Worm (Caenorhabditis elegans): ENCODE data around the gene M01E10.3.

Gene M01E10.3

DNA sequence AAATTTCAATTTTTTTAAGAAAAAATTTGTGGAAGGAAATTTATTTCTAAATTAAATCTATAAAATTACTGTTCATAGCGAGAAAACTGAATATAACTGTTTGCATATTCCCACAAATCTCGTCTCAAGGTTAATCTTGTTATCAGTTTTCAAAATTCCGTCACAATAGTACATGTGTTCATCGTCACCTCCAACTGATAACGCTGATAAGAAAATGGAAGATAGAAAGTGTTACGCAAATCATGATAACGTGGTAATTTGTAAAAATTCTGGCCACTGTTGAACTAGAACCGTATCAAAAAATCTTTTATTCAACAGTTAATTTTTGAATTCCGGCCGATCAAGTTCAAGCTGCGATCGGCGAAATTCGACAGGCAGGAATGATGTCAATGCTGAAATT is 551 bp downstream of the M01E10.3 start:
- TF ChIP-seq unc-62 (GFP tag; optimal IDR thresholded peaks at IDR 0.05) = no peak

DNA sequence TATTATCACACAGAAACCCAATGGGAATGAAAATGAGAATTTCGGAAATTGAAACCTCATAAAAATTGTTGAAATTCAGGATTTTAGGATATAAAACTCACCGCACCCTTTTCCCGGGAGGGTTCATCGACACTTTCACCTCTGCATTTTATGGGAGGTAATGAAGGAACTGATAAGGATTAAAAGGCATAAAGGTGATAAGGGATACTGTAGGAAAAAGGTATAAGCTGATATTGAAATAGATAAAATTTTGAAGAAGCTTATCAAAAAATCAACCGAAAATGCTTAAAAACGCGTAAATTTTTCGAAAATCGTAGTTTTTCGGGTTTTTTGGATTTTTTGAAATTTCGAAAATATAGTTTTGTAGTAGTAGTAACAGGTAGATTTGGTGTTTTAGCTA is 3.5 kb downstream of the M01E10.3 start:
- TF ChIP-seq unc-62 (GFP tag; optimal IDR thresholded peaks at IDR 0.05) = no peak

DNA sequence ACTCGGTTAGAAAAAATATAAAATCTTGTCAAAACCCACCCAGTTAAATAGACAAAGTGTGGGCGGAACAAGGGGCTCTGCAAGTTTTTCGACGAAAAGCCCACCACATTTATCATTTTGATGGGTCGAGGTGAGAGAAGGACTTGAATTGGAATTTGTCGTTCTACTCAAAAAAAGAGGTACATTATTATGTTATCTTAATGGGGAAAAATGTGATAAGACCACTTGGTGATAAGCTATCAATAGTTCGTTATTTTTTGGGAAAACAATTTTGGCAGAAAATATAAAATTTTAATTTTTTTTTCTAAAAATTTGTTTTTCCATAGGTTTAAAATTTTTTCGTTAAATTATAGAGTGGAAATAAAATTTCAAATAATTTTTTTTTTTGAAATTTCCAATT is 4.2 kb downstream of the M01E10.3 start:
- no peak for TF ChIP-seq unc-62 (GFP tag; optimal IDR thresholded peaks at IDR 0.05)

- TF ChIP-seq unc-62 (GFP tag; optimal IDR thresholded peaks at IDR 0.05) = no peak
Observed at ce11 chrIII:2047907-2048306, 6.1 kb downstream of the M01E10.3 start, which contains the start of gene dpy-1. TSS of gene dpy-1 (minus strand) at chrIII:2048007.

DNA sequence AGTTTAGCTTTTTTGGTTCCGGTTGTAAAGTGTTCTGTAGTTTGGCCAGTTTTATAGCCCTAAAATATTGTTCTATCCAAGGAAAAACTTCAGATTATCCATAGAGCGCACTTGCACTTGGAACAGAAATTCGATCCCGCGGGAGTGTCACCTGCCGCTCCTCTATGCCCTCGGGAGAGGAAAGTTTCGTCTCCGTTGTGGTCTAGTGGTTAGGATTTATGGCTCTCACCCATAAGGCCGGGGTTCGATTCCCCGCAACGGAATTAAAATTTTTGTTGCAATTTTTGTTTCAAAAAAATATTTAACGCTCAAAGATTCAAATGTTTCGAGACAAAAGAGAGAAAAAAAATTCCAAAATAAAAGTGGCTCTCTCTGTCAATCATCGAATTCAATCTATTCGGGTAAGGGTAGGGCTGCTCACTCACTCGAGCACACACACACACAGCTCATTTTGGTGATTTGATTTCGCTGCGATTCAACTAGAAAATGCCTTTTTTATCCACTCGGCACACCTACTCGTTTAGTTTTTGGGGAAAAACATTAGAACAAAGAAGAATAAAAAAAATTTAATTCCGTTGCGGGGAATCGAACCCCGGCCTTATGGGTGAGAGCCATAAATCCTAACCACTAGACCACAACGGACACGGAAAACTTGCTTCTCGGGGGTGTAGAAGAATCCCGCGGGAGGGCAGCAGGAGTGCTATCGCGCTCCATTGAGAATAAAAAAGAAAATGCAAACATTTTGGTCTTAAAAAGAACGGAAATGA is 21.5 kb downstream of the M01E10.3 start:
- TF ChIP-seq unc-62 (GFP tag; optimal IDR thresholded peaks at IDR 0.05) = no peak

ce11 chrIII:2031746-2032145 is 22.2 kb downstream of the M01E10.3 start:
- no peak for TF ChIP-seq unc-62 (GFP tag; optimal IDR thresholded peaks at IDR 0.05)

DNA sequence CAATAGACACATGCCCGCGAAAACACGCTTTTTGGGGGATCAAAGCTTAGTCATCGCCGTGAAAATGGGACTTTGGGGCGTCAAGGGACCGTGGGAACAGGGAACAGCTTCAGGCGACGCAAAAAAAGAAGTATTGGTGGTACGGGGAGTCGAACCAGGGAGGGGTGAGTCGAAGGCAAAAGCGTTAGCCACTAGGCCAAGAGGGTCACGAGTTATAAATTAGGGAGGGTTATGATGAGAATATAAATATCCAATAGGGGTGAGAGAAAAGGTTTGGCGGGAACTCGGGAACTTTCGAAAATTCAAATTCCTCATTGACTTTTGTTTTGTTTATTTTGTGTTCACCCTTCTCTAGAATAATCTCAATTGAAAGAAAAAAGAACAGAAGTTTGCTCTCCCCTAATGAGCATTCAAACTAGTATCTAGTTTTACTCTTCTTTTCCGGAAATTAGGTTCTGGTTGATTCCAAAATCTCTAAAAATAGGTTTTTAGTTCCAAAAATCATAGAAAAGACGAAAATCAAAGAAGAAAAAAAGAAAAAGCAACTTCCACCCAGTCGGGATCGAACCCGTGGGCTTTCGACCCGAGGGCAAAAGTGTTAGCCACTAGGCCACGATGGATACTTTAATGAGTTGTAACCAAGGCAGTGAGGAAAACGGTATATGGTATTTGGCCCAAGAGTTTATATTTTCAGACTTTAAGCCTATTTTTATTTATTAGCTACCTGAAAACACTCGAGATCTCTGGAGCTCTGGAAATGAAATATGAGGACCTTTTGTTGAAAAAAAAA is 23.0 kb downstream of the M01E10.3 start:
- TF ChIP-seq unc-62 (GFP tag; optimal IDR thresholded peaks at IDR 0.05) = no peak

ce11 chrIII:2027517-2027916 is 26.5 kb downstream of the M01E10.3 start:
- TF ChIP-seq unc-62 (GFP tag; optimal IDR thresholded peaks at IDR 0.05) = no peak

DNA sequence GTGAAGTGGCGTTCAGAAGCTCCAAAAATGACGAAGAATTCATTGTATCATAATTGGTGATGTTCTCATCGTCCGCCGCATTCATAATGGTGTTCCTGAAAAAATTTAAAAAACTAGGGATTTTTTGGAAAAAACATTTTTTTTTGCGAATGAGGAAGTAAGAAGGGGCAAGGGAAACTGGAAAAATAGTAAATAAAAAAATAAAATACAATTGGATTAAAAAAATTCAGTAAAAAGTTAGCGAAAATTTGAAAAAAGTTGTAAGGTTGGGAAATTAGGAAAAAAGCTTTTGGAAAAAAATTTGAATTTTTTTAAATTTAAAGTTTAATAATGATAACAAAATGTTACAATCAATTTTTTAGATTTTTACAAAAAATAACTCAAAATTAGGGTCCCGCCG is 32.5 kb downstream of the M01E10.3 start, which contains the start of gene ckr-2:
Gene ckr-2, minus strand, starts transcription at position 101 of the 400 bp plus-strand sequence.
- no peak for TF ChIP-seq unc-62 (GFP tag; optimal IDR thresholded peaks at IDR 0.05)

DNA sequence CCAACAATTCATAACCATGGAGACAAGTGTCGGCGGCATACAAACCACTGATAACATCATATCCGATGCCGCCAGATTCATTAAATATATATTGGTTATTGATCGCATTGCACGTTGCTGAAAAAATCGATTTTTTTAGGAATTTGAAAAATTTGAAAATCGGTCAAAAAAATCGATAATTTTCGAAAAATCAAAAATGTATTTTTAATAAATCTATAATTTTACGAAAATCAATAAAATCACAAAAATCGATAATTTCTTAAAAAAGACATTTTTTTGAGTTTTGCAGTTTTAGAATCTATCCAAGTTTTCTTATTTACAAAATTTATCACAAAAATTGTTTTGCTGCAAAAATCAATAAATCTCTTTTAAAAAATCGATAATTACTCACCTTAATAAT is 38.5 kb downstream of the M01E10.3 start:
- TF ChIP-seq unc-62 (GFP tag; optimal IDR thresholded peaks at IDR 0.05) = no peak

DNA sequence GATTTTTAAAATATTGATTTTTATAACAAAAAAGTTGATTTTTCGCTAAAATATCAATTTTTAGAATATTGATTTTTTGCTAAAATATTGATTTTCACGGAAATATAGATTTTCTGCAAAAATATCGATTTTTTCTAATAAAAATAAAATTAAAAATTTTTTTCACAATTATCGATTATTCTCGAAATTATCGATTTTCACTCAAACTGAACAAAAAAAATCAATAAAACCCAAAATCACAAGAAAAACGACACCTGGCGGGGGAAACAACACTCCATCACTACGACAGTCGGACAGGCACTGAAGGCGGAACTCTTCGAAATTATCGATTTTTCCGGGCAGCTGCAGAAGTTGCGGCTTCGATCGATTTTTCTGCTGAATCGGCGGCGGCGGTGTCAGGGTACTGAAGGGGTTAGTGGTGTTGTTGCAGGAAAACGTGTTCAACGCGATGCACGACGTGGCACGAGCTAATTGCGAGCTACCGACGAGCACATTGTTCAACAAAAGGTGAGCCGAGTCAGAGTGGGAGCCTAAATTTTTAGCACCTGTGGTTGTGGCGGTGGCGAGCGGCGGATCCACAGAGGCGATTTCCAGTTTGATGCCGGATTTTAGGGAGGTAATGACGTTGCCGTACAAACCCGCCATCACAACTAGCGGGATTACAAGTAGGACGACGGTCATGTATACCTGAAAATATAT is 40.7 kb downstream of the M01E10.3 start:
- no peak for TF ChIP-seq unc-62 (GFP tag; optimal IDR thresholded peaks at IDR 0.05)

DNA sequence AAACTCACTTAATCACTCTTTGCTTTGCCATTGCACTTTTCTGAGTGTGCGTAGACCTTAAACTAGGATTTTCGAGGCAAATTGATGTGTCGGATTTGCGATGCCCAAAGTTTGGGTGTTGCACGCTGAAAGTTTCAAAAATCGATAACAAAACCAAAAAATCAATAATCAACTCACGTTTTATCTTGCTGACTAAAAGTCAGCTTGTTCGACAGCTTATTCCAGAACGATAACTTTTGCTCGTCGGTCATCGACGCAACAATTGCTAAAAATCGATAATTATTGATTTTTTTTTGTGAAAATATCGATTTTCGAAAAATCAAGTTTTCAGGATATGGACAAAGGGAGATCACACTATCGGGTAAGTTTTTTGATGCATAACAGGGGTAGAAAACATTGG is 41.4 kb downstream of the M01E10.3 start:
- TF ChIP-seq unc-62 (GFP tag; optimal IDR thresholded peaks at IDR 0.05) = no peak

ce11 chrIII:2008894-2009293 is 45.1 kb downstream of the M01E10.3 start:
- no peak for TF ChIP-seq unc-62 (GFP tag; optimal IDR thresholded peaks at IDR 0.05)

ce11 chrIII:2008334-2008733 is 45.6 kb downstream of the M01E10.3 start:
- no peak for TF ChIP-seq unc-62 (GFP tag; optimal IDR thresholded peaks at IDR 0.05)

DNA sequence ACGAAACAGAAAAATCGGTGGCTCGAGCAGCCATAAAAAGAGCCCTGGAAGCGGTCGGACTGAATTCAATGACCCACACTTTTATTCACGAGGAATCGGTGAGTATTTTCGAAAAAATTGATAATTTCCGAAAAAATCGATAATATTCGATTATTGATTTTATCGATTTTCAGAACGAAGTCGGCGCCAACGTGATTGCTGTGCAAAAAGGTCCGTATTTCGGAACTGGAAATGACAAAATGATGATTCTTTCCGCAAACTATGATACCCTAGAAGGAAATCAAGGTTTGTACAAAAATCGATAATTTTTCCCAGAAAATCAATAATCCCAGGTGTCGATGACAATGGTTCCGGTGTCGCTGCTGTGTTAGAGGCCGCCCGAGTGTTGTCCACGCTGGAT is 47.0 kb downstream of the M01E10.3 start:
- TF ChIP-seq unc-62 (GFP tag; optimal IDR thresholded peaks at IDR 0.05) = no peak

ce11 chrIII:2005729-2006128 is 48.3 kb downstream of the M01E10.3 start, which contains the start of gene Y39A3B.1:
TSS of gene Y39A3B.1 (plus strand) at chrIII:2006029.
- no peak for TF ChIP-seq unc-62 (GFP tag; optimal IDR thresholded peaks at IDR 0.05)
